Worm (Caenorhabditis elegans) whole organism, early embryonic: ENCODE results near the gene srh-287.

Experiments
- B0310.2 ChIP-seq: sonication (generic microtip); optimal IDR thresholded peaks from 2 replicates; lab custom pipeline; 2016; ENCODE audit warnings: mild to moderate bottlenecking, missing genetic modification characterization, missing compliant biosample characterization
- ama-1 ChIP-seq: fragments of 150-350 bp; optimal IDR thresholded peaks from 2 replicates; lab custom pipeline; 2014
- ets-7 ChIP-seq: sonication (generic microtip); optimal IDR thresholded peaks from 2 replicates; lab custom pipeline; 2016; ENCODE audit warnings: missing genotype, missing genetic modification characterization, missing compliant biosample characterization
- flt-1 ChIP-seq: fragments of 200-800 bp; sonication (Bioruptor generic); IDR thresholded peaks from 2 replicates; pipeline ENCODE4 v1.3.6; 2022; ENCODE audit warnings: missing genetic modification characterization, missing compliant biosample characterization
- hmbx-1 ChIP-seq: sonication (generic microtip); optimal IDR thresholded peaks from 2 replicates; lab custom pipeline; 2016; ENCODE audit warnings: mild to moderate bottlenecking, missing genetic modification characterization, missing compliant biosample characterization
- hnd-1 ChIP-seq: sonication (generic microtip); optimal IDR thresholded peaks from 2 replicates; lab custom pipeline; 2016; ENCODE audit warnings: missing genetic modification characterization, missing compliant biosample characterization
- pes-1 ChIP-seq: fragments of 200-800 bp; sonication (Bioruptor generic); IDR thresholded peaks from 2 replicates; pipeline ENCODE4 v1.3.6; 2022; ENCODE audit warnings: missing genetic modification reagents, missing genetic modification characterization, missing compliant biosample characterization
- tbx-11 ChIP-seq: fragments of 200-800 bp; sonication (Bioruptor generic); IDR thresholded peaks from 2 replicates; pipeline ENCODE4 v1.3.6; 2022; ENCODE audit warnings: missing genetic modification characterization, missing compliant biosample characterization
- tbx-37 ChIP-seq: fragments of 200-800 bp; sonication (Bioruptor generic); conservative IDR thresholded peaks from 2 replicates; pipeline ENCODE4 v1.3.6; 2022; ENCODE audit warnings: missing genetic modification reagents, missing genetic modification characterization, missing compliant biosample characterization

ce11 chrV:17844106-17844505 is 43.5 kb downstream of the srh-287 start, which contains the start of gene srh-286:
- TF ChIP-seq B0310.2 (no peak), ama-1 (lab: Kevin White, UChicago) (no peak), tbx-37 (GFP tag; lab: Robert Waterston, UW) (no peak), tbx-11 (GFP tag; lab: Robert Waterston, UW) (no peak), hnd-1 (tag; lab: Kevin White, UChicago) (no peak), pes-1 (GFP tag; lab: Robert Waterston, UW) (no peak), hmbx-1 (tag; lab: Kevin White, UChicago) (no peak), flt-1 (GFP tag; lab: Robert Waterston, UW) (no peak), ets-7 (tag; lab: Kevin White, UChicago) (no peak)
